Fruit fly (Drosophila melanogaster) whole organism, embryonic: ENCODE results near the gene SecS.

Experiments used
- Adf1 ChIP-seq: fragments of 200-800 bp; sonication (Bioruptor generic); IDR thresholded peaks from 2 replicates; pipeline ENCODE4 v1.3.6; 2022; ENCODE audit warnings: missing biosample characterization, missing genetic modification characterization
- Atf6 ChIP-seq: fragments of 200-800 bp; sonication (Bioruptor generic); IDR thresholded peaks from 2 replicates; pipeline ENCODE4 v1.3.6; 2022; ENCODE audit warnings: missing biosample characterization, missing genetic modification characterization
- BEAF-32 ChIP-seq: fragments of 200-800 bp; sonication (Bioruptor generic); optimal IDR thresholded peaks from 3 replicates; lab custom pipeline; 2017; ENCODE audit warnings: missing biosample characterization, missing genetic modification characterization, mild to moderate bottlenecking, moderate library complexity, missing genetic modification reagents
- CG1024 ChIP-seq: fragments of 200-800 bp; sonication (Bioruptor generic); IDR thresholded peaks from 2 replicates; pipeline ENCODE4 v1.3.6; 2022; ENCODE audit warnings: missing biosample characterization, missing genetic modification characterization
- CG11560 ChIP-seq: fragments of 200-800 bp; sonication (Bioruptor generic); IDR thresholded peaks from 3 replicates; pipeline ENCODE4 v1.3.6; 2022; ENCODE audit warnings: missing biosample characterization, missing genetic modification characterization
- CG12299 ChIP-seq: fragments of 200-800 bp; sonication (Bioruptor generic); optimal IDR thresholded peaks from 2 replicates; lab custom pipeline; 2018; ENCODE audit warnings: missing biosample characterization, mild to moderate bottlenecking, missing genetic modification characterization
- CG13287 ChIP-seq: fragments of 200-800 bp; sonication (Bioruptor generic); IDR thresholded peaks from 2 replicates; pipeline ENCODE4 v1.3.6; 2022; ENCODE audit warnings: missing biosample characterization, missing genetic modification characterization; ENCODE audit not compliant: partially characterized antibody
- CG14014 ChIP-seq: fragments of 200-800 bp; sonication (Bioruptor generic); IDR thresholded peaks from 2 replicates; pipeline ENCODE4 v1.3.6; 2022; ENCODE audit warnings: missing biosample characterization, missing genetic modification characterization
- CG15514 ChIP-seq: fragments of 200-800 bp; sonication (Bioruptor generic); optimal IDR thresholded peaks from 3 replicates; lab custom pipeline; 2017; ENCODE audit warnings: missing biosample characterization, missing genetic modification characterization, mild to moderate bottlenecking, moderate library complexity, missing genetic modification reagents
- CG15696 ChIP-seq: fragments of 200-800 bp; sonication (Bioruptor generic); optimal IDR thresholded peaks from 2 replicates; lab custom pipeline; 2019; ENCODE audit warnings: missing biosample characterization, mild to moderate bottlenecking, missing genetic modification characterization, moderate library complexity
- CG1647 ChIP-seq: fragments of 200-800 bp; sonication (Bioruptor generic); optimal IDR thresholded peaks from 3 replicates; lab custom pipeline; 2016; ENCODE audit warnings: missing biosample characterization, missing genetic modification characterization
- CG16863 ChIP-seq: fragments of 200-800 bp; sonication (Bioruptor generic); optimal IDR thresholded peaks from 3 replicates; lab custom pipeline; 2016; ENCODE audit warnings: missing biosample characterization, missing genetic modification characterization
- CG17328 ChIP-seq: fragments of 200-800 bp; sonication (Bioruptor generic); IDR thresholded peaks from 2 replicates; pipeline ENCODE4 v1.3.6; 2022; ENCODE audit warnings: missing biosample characterization, missing genetic modification characterization
- CG17912 ChIP-seq: fragments of 200-800 bp; sonication (Bioruptor generic); optimal IDR thresholded peaks from 2 replicates; lab custom pipeline; 2018; ENCODE audit warnings: missing biosample characterization, mild to moderate bottlenecking, missing genetic modification characterization
- CG18599 ChIP-seq: fragments of 200-800 bp; sonication (Bioruptor generic); optimal IDR thresholded peaks from 3 replicates; lab custom pipeline; 2017; ENCODE audit warnings: missing biosample characterization, missing genetic modification characterization, mild to moderate bottlenecking, moderate library complexity, missing genetic modification reagents
- CG2116 ChIP-seq: fragments of 200-800 bp; sonication (Bioruptor generic); optimal IDR thresholded peaks from 3 replicates; lab custom pipeline; 2018; ENCODE audit warnings: missing biosample characterization, mild to moderate bottlenecking, missing genetic modification characterization
- CG3163 ChIP-seq: fragments of 200-800 bp; sonication (Bioruptor generic); optimal IDR thresholded peaks from 3 replicates; lab custom pipeline; 2016; ENCODE audit warnings: missing biosample characterization, missing genetic modification characterization
- CG32767 ChIP-seq: fragments of 200-800 bp; sonication (Bioruptor generic); IDR thresholded peaks from 2 replicates; pipeline ENCODE4 v1.3.6; 2022; ENCODE audit warnings: missing biosample characterization, missing genetic modification characterization
- CG3995 ChIP-seq: fragments of 200-800 bp; sonication (Bioruptor generic); optimal IDR thresholded peaks from 3 replicates; lab custom pipeline; 2016; ENCODE audit warnings: missing biosample characterization, missing genetic modification characterization
- CG4282 ChIP-seq: fragments of 200-800 bp; sonication (Bioruptor generic); optimal IDR thresholded peaks from 2 replicates; lab custom pipeline; 2016; ENCODE audit warnings: missing biosample characterization, missing genetic modification characterization
- CG4328 ChIP-seq: fragments of 200-800 bp; sonication (Bioruptor generic); optimal IDR thresholded peaks from 3 replicates; lab custom pipeline; 2017; ENCODE audit warnings: missing biosample characterization, missing genetic modification reagents, missing genetic modification characterization
- CG6689 ChIP-seq: fragments of 200-800 bp; sonication (Bioruptor generic); IDR thresholded peaks from 2 replicates; pipeline ENCODE4 v1.3.6; 2022; ENCODE audit warnings: missing biosample characterization, missing genetic modification characterization
- CG8359 ChIP-seq: fragments of 200-800 bp; sonication (Bioruptor generic); optimal IDR thresholded peaks from 2 replicates; lab custom pipeline; 2017; ENCODE audit warnings: missing biosample characterization, mild to moderate bottlenecking, missing genetic modification characterization, borderline replicate concordance
- Camta ChIP-seq: fragments of 200-800 bp; sonication (Bioruptor generic); optimal IDR thresholded peaks from 2 replicates; lab custom pipeline; 2016; ENCODE audit warnings: missing biosample characterization, missing genetic modification characterization
- CoRest ChIP-seq: fragments of 200-800 bp; sonication (Bioruptor generic); optimal IDR thresholded peaks from 3 replicates; lab custom pipeline; 2018; ENCODE audit warnings: missing biosample characterization, mild to moderate bottlenecking, missing genetic modification characterization, moderate library complexity
- Dref ChIP-seq: fragments of 200-800 bp; sonication (Bioruptor generic); IDR thresholded peaks from 2 replicates; pipeline ENCODE4 v1.3.6; 2022; ENCODE audit warnings: missing biosample characterization, missing genetic modification characterization
- Drgx ChIP-seq: fragments of 200-800 bp; sonication (Bioruptor generic); IDR thresholded peaks from 2 replicates; pipeline ENCODE4 v1.3.6; 2022; ENCODE audit warnings: missing biosample characterization, missing genetic modification characterization
- HmgZ ChIP-seq: fragments of 200-800 bp; sonication (Bioruptor generic); optimal IDR thresholded peaks from 2 replicates; lab custom pipeline; 2018; ENCODE audit warnings: missing biosample characterization, mild to moderate bottlenecking, missing genetic modification characterization
- Hr51 ChIP-seq, 2 experiments: fragments of 200-800 bp; sonication (Bioruptor generic); optimal IDR thresholded peaks; 2 replicates in 1 of 2; 3 replicates in 1 of 2; lab custom pipeline; 2016 to 2018; ENCODE audit warnings: missing biosample characterization in 2 of 2, missing genetic modification characterization in 2 of 2, mild to moderate bottlenecking in 1 of 2, moderate library complexity in 1 of 2
- Meics ChIP-seq: fragments of 200-800 bp; sonication (Bioruptor generic); optimal IDR thresholded peaks from 2 replicates; lab custom pipeline; 2017; ENCODE audit warnings: missing biosample characterization, mild to moderate bottlenecking, missing genetic modification characterization
- Mes4 ChIP-seq: fragments of 200-800 bp; sonication (Bioruptor generic); optimal IDR thresholded peaks from 2 replicates; lab custom pipeline; 2016; ENCODE audit warnings: missing biosample characterization, missing genetic modification characterization
- NFAT ChIP-seq: fragments of 200-800 bp; sonication (Bioruptor generic); IDR thresholded peaks from 2 replicates; pipeline ENCODE4 v1.3.6; 2022; ENCODE audit warnings: missing biosample characterization, missing genetic modification characterization
- Ravus ChIP-seq: fragments of 200-800 bp; sonication (Bioruptor generic); IDR thresholded peaks from 2 replicates; pipeline ENCODE4 v1.3.6; 2022; ENCODE audit warnings: missing biosample characterization, missing genetic modification characterization
- Rfx ChIP-seq: fragments of 200-800 bp; sonication (Bioruptor generic); IDR thresholded peaks from 2 replicates; pipeline ENCODE4 v1.3.6; 2022; ENCODE audit warnings: missing biosample characterization, missing genetic modification characterization
- ara ChIP-seq: fragments of 200-800 bp; sonication (Bioruptor generic); IDR thresholded peaks from 2 replicates; pipeline ENCODE4 v1.3.6; 2022; ENCODE audit warnings: missing biosample characterization, missing genetic modification characterization
- bigmax ChIP-seq: fragments of 200-800 bp; sonication (Bioruptor generic); optimal IDR thresholded peaks from 2 replicates; lab custom pipeline; 2018; ENCODE audit warnings: missing biosample characterization, mild to moderate bottlenecking, missing genetic modification characterization
- cas ChIP-seq: fragments of 200-800 bp; sonication (Bioruptor generic); IDR thresholded peaks from 2 replicates; pipeline ENCODE4 v1.3.6; 2022; ENCODE audit warnings: missing biosample characterization, missing genetic modification characterization
- crp ChIP-seq, 2 experiments: fragments of 200-800 bp; sonication (Bioruptor generic); optimal IDR thresholded peaks; 2 replicates in 1 of 2; 3 replicates in 1 of 2; lab custom pipeline; 2017; ENCODE audit warnings: missing biosample characterization in 2 of 2, missing genetic modification characterization in 2 of 2, mild to moderate bottlenecking in 1 of 2, moderate library complexity in 1 of 2
- dimm ChIP-seq: fragments of 200-800 bp; sonication (Bioruptor generic); IDR thresholded peaks from 2 replicates; pipeline ENCODE4 v1.3.6; 2022; ENCODE audit warnings: missing biosample characterization, missing genetic modification characterization
- en ChIP-seq: fragments of 200-800 bp; sonication (Bioruptor generic); optimal IDR thresholded peaks from 2 replicates; lab custom pipeline; 2016; ENCODE audit warnings: missing biosample characterization, missing genetic modification characterization
- gce ChIP-seq: fragments of 200-800 bp; sonication (Bioruptor generic); IDR thresholded peaks from 3 replicates; pipeline ENCODE4 v1.3.6; 2022; ENCODE audit warnings: missing biosample characterization, missing genetic modification characterization
- ham ChIP-seq: fragments of 200-800 bp; sonication (Bioruptor generic); IDR thresholded peaks from 2 replicates; pipeline ENCODE4 v1.3.6; 2022; ENCODE audit warnings: missing biosample characterization, missing genetic modification characterization
- her ChIP-seq: fragments of 200-800 bp; sonication (Bioruptor generic); optimal IDR thresholded peaks from 2 replicates; lab custom pipeline; 2016; ENCODE audit warnings: missing biosample characterization, missing genetic modification characterization
- kni ChIP-seq: fragments of 200-800 bp; sonication (Bioruptor generic); optimal IDR thresholded peaks from 3 replicates; lab custom pipeline; 2017; ENCODE audit warnings: mild to moderate bottlenecking, missing biosample characterization, missing genetic modification reagents, missing genetic modification characterization
- lola ChIP-seq, 3 experiments: fragments of >200 bp in 2 of 3; fragments of 200-800 bp in 1 of 3; sonication (Bioruptor generic) in 1 of 3; optimal IDR thresholded peaks; 2 replicates each; lab custom pipeline; 2017 to 2019; ENCODE audit warnings: missing biosample characterization in 3 of 3, missing genetic modification characterization in 3 of 3, mild to moderate bottlenecking in 1 of 3, moderate library complexity in 1 of 3
- nerfin-2 ChIP-seq: fragments of 200-800 bp; sonication (Bioruptor generic); IDR thresholded peaks from 2 replicates; pipeline ENCODE4 v1.3.6; 2022; ENCODE audit warnings: missing biosample characterization, missing genetic modification characterization; ENCODE audit not compliant: partially characterized antibody
- pnt ChIP-seq: fragments of 200-800 bp; sonication (Bioruptor generic); optimal IDR thresholded peaks from 3 replicates; lab custom pipeline; 2016; ENCODE audit warnings: missing biosample characterization, missing genetic modification characterization
- sens-2 ChIP-seq: fragments of 200-800 bp; sonication (Bioruptor generic); IDR thresholded peaks from 2 replicates; pipeline ENCODE4 v1.3.6; 2022; ENCODE audit warnings: missing biosample characterization, missing genetic modification characterization
- vnd ChIP-seq: fragments of 200-800 bp; sonication (Bioruptor generic); IDR thresholded peaks from 3 replicates; pipeline ENCODE4 v1.3.6; 2022; ENCODE audit warnings: missing biosample characterization, missing genetic modification characterization; ENCODE audit not compliant: partially characterized antibody
- wor ChIP-seq: fragments of 200-800 bp; sonication (Bioruptor generic); IDR thresholded peaks from 2 replicates; pipeline ENCODE4 v1.3.6; 2022; ENCODE audit warnings: missing biosample characterization, missing genetic modification characterization

SecS gene

dm6 chr3R:5591398-5591853 is 9.8 kb upstream of the SecS start, which contains the start of the genes noi and Vha26 (continued):
- TF ChIP-seq pnt (GFP tag; lab: Kevin White, UChicago) = no peak
- peak; percentile 31 for TF ChIP-seq Mes4 (GFP tag; lab: Kevin White, UChicago)
- TF ChIP-seq CG3163 (GFP tag; lab: Kevin White, UChicago) = no peak
- no peak for TF ChIP-seq dimm (GFP tag; lab: Robert Waterston, UW)
- TF ChIP-seq CG15696 (tag; lab: Kevin White, UChicago) = peak; percentile 56
- peak; percentile 73 for TF ChIP-seq Dref
- no peak for TF ChIP-seq CG18599 (GFP tag; lab: Kevin White, UChicago)
- TF ChIP-seq CG12299 = no peak
- peak; percentile 40; the same call in 2 of the 3 replicates for TF ChIP-seq CG11560 (tag; lab: Robert Waterston, UW)
- TF ChIP-seq CG2116 = peak; percentile 76
- no peak for TF ChIP-seq Camta (GFP tag; lab: Kevin White, UChicago)
- TF ChIP-seq CG14014 (GFP tag; lab: Robert Waterston, UW) = no peak
- TF ChIP-seq CG13287 (GFP tag; lab: Robert Waterston, UW) = no peak; the same call in none of the 2 replicates
- TF ChIP-seq bigmax (GFP tag; lab: Kevin White, UChicago) = no peak
- TF ChIP-seq en = no peak
- TF ChIP-seq gce (GFP tag; lab: Robert Waterston, UW) = no peak
- TF ChIP-seq CG4282 = no peak
- peak; percentile 87 for TF ChIP-seq HmgZ (tag; lab: Kevin White, UChicago)
- TF ChIP-seq BEAF-32 = peak; percentile 77
- TF ChIP-seq CG8359 (GFP tag; lab: Kevin White, UChicago) = no peak
- no peak for TF ChIP-seq ara
- no peak for TF ChIP-seq CG4328 (GFP tag; lab: Kevin White, UChicago)
- TF ChIP-seq nerfin-2 (GFP tag; lab: Robert Waterston, UW) = peak; percentile 30; the same call in 1 of the 2 replicates
- TF ChIP-seq kni (GFP tag; lab: Kevin White, UChicago) = no peak
- TF ChIP-seq Ravus (GFP tag; lab: Robert Waterston, UW) = no peak
- TF ChIP-seq ham (GFP tag; lab: Robert Waterston, UW) = no peak
- no peak for TF ChIP-seq CG1647 (GFP tag; lab: Kevin White, UChicago)
- TF ChIP-seq crp (GFP tag; optimal IDR thresholded peaks at IDR 0.05; lab: Kevin White, UChicago) = peak in 1 of 2 experiments; percentile 87
- TF ChIP-seq CG15514 = peak; percentile 73
- TF ChIP-seq Drgx (GFP tag; lab: Robert Waterston, UW) = no peak
- TF ChIP-seq sens-2 = no peak
- TF ChIP-seq CG1024 (GFP tag; lab: Robert Waterston, UW) = peak; percentile 74
- peak; percentile 34; the same call in 1 of the 2 replicates for TF ChIP-seq CG6689 (GFP tag; lab: Robert Waterston, UW)
- no peak for TF ChIP-seq NFAT (GFP tag; lab: Robert Waterston, UW)
- no peak for TF ChIP-seq her (GFP tag; lab: Kevin White, UChicago)
- peak; percentile 2 for TF ChIP-seq Meics (GFP tag; lab: Kevin White, UChicago)
- peak in 2 of 3 experiments; percentile 45 to 100 for TF ChIP-seq lola (GFP tag; optimal IDR thresholded peaks at IDR 0.05; lab: Kevin White, UChicago)
- no peak for TF ChIP-seq wor (GFP tag; lab: Robert Waterston, UW)
- TF ChIP-seq Atf6 (GFP tag; lab: Robert Waterston, UW) = no peak
- TF ChIP-seq CG32767 = peak; percentile 40; the same call in 1 of the 2 replicates
- TF ChIP-seq CoRest (tag; lab: Kevin White, UChicago) = no peak
- TF ChIP-seq CG17328 = no peak
- TF ChIP-seq Hr51 (GFP tag; optimal IDR thresholded peaks at IDR 0.05; lab: Kevin White, UChicago) = peak in 1 of 2 experiments; percentile 48
- 0 out of 3 replicates have a peak, but pooled peaks have one; percentile 45 for TF ChIP-seq vnd
- TF ChIP-seq CG17912 (GFP tag; lab: Kevin White, UChicago) = no peak
- TF ChIP-seq CG3995 (GFP tag; lab: Kevin White, UChicago) = peak; percentile 85
- 0 out of 2 replicates have a peak, but pooled peaks have one; percentile 24 for TF ChIP-seq Adf1
- no peak for TF ChIP-seq Rfx (GFP tag; lab: Robert Waterston, UW)
- TF ChIP-seq CG16863 (GFP tag; lab: Kevin White, UChicago) = no peak
- no peak for TF ChIP-seq cas (GFP tag; lab: Robert Waterston, UW)
